Fruit fly (Drosophila melanogaster): ENCODE results near the gene CG17803.
A peak's percentile ranks its signal among the peaks of the same experiment; 100 is the strongest.

DNA sequence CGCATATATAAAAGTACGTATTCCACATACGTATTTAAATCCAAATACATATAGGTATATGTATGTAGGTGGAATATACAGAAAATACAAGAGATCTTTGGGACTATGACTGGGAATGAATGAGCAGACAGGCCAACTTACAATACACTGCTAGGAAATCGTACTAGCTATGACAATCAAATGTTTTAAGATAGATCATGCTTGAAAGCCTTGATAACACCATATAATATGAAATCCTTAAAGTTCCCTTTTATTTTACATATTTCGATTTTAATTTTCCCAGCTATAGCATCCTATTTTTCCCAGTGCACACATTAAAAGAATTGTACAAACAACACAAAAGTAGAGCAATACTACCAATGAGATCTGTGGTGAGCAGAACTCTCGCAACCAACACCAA lies 19.9 kb downstream of the CG17803 start:
- peak; percentile 81 for TF ChIP-seq CG15336 (GFP tag; IDR thresholded peaks at IDR 0.05)
- TF ChIP-seq CG31627 (GFP tag; optimal IDR thresholded peaks at IDR 0.05): peak; percentile 22
- TF ChIP-seq CG32006 (GFP tag; optimal IDR thresholded peaks at IDR 0.05): peak; percentile 56
- TF ChIP-seq CG9139 (GFP tag; optimal IDR thresholded peaks at IDR 0.05): no peak
- TF ChIP-seq Sox14 (GFP tag; optimal IDR thresholded peaks at IDR 0.05): peak; percentile 10
- TF ChIP-seq lz (GFP tag; optimal IDR thresholded peaks at IDR 0.05): peak; percentile 16
- TF ChIP-seq CG6854 (GFP tag; optimal IDR thresholded peaks at IDR 0.05): no peak
- TF ChIP-seq Eip75B (GFP tag; optimal IDR thresholded peaks at IDR 0.05): peak; percentile 60
- TF ChIP-seq ss (GFP tag; optimal IDR thresholded peaks at IDR 0.05): peak in 1 of 2 experiments; percentile 23
- peak; percentile 56 for TF ChIP-seq CG10631 (GFP tag; optimal IDR thresholded peaks at IDR 0.05)
- TF ChIP-seq topi (GFP tag; optimal IDR thresholded peaks at IDR 0.05): peak; percentile 37
- TF ChIP-seq CG3919 (GFP tag; optimal IDR thresholded peaks at IDR 0.05): peak; percentile 54
- TF ChIP-seq dsx (GFP tag; optimal IDR thresholded peaks at IDR 0.05; ENCODE audit: poor library complexity, severe bottlenecking): peak; percentile 24
- TF ChIP-seq Lpt (GFP tag; optimal IDR thresholded peaks at IDR 0.05): peak; percentile 49

Measured in whole organism, prepupa.